Fruit fly (Drosophila melanogaster) whole organism, wandering third instar larva: Measurements from ENCODE around the gene Npc2c.

ENCODE experiments used
- CG32264 ChIP-seq: fragments of 200-800 bp; sonication (Bioruptor generic); optimal IDR thresholded peaks from 2 replicates; lab custom pipeline; 2016; ENCODE audit warnings: missing biosample characterization, missing genetic modification characterization
- CG9705 ChIP-seq: fragments of 200-800 bp; sonication (Bioruptor generic); optimal IDR thresholded peaks from 2 replicates; lab custom pipeline; 2018; ENCODE audit warnings: missing biosample characterization, mild to moderate bottlenecking, missing genetic modification characterization
- Dfd ChIP-seq: fragments of >200 bp; optimal IDR thresholded peaks from 2 replicates; lab custom pipeline; 2017; ENCODE audit warnings: missing biosample characterization, missing genetic modification characterization
- Dif ChIP-seq: fragments of 200-275, 200-300 bp; sonication (Bioruptor generic); optimal IDR thresholded peaks from 2 replicates; lab custom pipeline; 2018; ENCODE audit warnings: missing biosample characterization, missing genetic modification characterization; ENCODE audit not compliant: partially characterized antibody
- GATAd ChIP-seq: sonication (Bioruptor generic); optimal IDR thresholded peaks from 2 replicates; lab custom pipeline; 2016; ENCODE audit warnings: missing biosample characterization, missing genetic modification characterization
- HLH106 ChIP-seq: fragments of 200-800 bp; optimal IDR thresholded peaks from 3 replicates; lab custom pipeline; 2019; ENCODE audit warnings: missing biosample characterization, mild to moderate bottlenecking, missing genetic modification characterization, moderate library complexity
- Hnf4 ChIP-seq: fragments of 200-800 bp; sonication (Bioruptor generic); optimal IDR thresholded peaks from 2 replicates; lab custom pipeline; 2016; ENCODE audit warnings: missing biosample characterization, mild to moderate bottlenecking, missing genetic modification characterization
- Hr78 ChIP-seq: fragments of >200 bp; optimal IDR thresholded peaks from 2 replicates; lab custom pipeline; 2017; ENCODE audit warnings: missing biosample characterization, missing genetic modification characterization
- Hr83 ChIP-seq: fragments of 200-300 bp; sonication (Bioruptor generic); optimal IDR thresholded peaks from 2 replicates; lab custom pipeline; 2016; ENCODE audit warnings: missing biosample characterization, mild to moderate bottlenecking, missing genetic modification characterization, moderate library complexity; ENCODE audit not compliant: poor library complexity, severe bottlenecking
- Jra ChIP-seq: sonication (Bioruptor generic); optimal IDR thresholded peaks from 2 replicates; lab custom pipeline; 2016; ENCODE audit warnings: missing biosample characterization, missing genetic modification characterization
- Mio ChIP-seq: sonication (Bioruptor generic); optimal IDR thresholded peaks from 2 replicates; lab custom pipeline; 2016; ENCODE audit warnings: missing biosample characterization, missing genetic modification characterization
- Myc ChIP-seq: fragments of >200 bp; optimal IDR thresholded peaks from 2 replicates; lab custom pipeline; 2017
- N ChIP-seq: fragments of >200 bp; optimal IDR thresholded peaks from 2 replicates; lab custom pipeline; 2018; ENCODE audit warnings: missing biosample characterization, missing external identifiers, missing genetic modification characterization
- OdsH ChIP-seq: fragments of 200-800 bp; sonication (Bioruptor generic); optimal IDR thresholded peaks from 2 replicates; lab custom pipeline; 2016; ENCODE audit warnings: missing biosample characterization, mild to moderate bottlenecking, missing genetic modification characterization
- Rel ChIP-seq, 2 experiments: fragments of 200-800 bp; sonication (Bioruptor generic) in 1 of 2; optimal IDR thresholded peaks; 2 replicates in 1 of 2; 3 replicates in 1 of 2; lab custom pipeline; 2016 to 2019; ENCODE audit warnings: mild to moderate bottlenecking in 2 of 2, missing biosample characterization in 2 of 2, missing genetic modification characterization in 2 of 2, moderate library complexity in 1 of 2
- Sp1 ChIP-seq: fragments of 200-800 bp; sonication (Bioruptor generic); optimal IDR thresholded peaks from 3 replicates; lab custom pipeline; 2019; ENCODE audit warnings: missing biosample characterization, mild to moderate bottlenecking, missing genetic modification characterization, moderate library complexity
- Vsx2 ChIP-seq: fragments of 200-300, 225-300 bp; sonication (Bioruptor generic); optimal IDR thresholded peaks from 2 replicates; lab custom pipeline; 2018; ENCODE audit warnings: missing biosample characterization, missing genetic modification characterization; ENCODE audit not compliant: partially characterized antibody
- br ChIP-seq: fragments of 200-800 bp; sonication (Bioruptor generic); optimal IDR thresholded peaks from 2 replicates; lab custom pipeline; 2016; ENCODE audit warnings: missing biosample characterization, missing genetic modification characterization
- brk ChIP-seq: fragments of 200-800 bp; sonication (Bioruptor generic); optimal IDR thresholded peaks from 2 replicates; lab custom pipeline; 2016; ENCODE audit warnings: missing biosample characterization, mild to moderate bottlenecking, missing genetic modification characterization
- dl ChIP-seq, 2 experiments: fragments of 175-275, 200-275 bp in 1 of 2; fragments of 200-275 bp in 1 of 2; sonication (Bioruptor generic); optimal IDR thresholded peaks; lab custom pipeline; 2018; ENCODE audit warnings: mild to moderate bottlenecking in 2 of 2, missing biosample characterization in 2 of 2, missing genetic modification characterization in 2 of 2, moderate library complexity in 2 of 2; ENCODE audit not compliant: partially characterized antibody in 2 of 2, insufficient read depth in 1 of 2
- dmrt93B ChIP-seq: fragments of 200-800 bp; sonication (Bioruptor generic); optimal IDR thresholded peaks from 2 replicates; lab custom pipeline; 2018; ENCODE audit warnings: missing biosample characterization, mild to moderate bottlenecking, missing genetic modification characterization
- foxo ChIP-seq, 2 experiments: fragments of 200-800 bp; sonication (Bioruptor generic); optimal IDR thresholded peaks; 2 replicates in 1 of 2; 3 replicates in 1 of 2; lab custom pipeline; 2016 to 2017; ENCODE audit warnings: missing biosample characterization in 2 of 2, missing genetic modification characterization in 2 of 2
- fru ChIP-seq: fragments of 200-800 bp; sonication (Bioruptor generic); optimal IDR thresholded peaks from 3 replicates; lab custom pipeline; 2016; ENCODE audit warnings: missing biosample characterization, mild to moderate bottlenecking, missing genetic modification characterization
- h ChIP-seq: fragments of 200-800 bp; sonication (Bioruptor generic); optimal IDR thresholded peaks from 3 replicates; lab custom pipeline; 2016; ENCODE audit warnings: missing biosample characterization, mild to moderate bottlenecking, missing genetic modification characterization
- jim ChIP-seq: fragments of 175-275, 200-325 bp; sonication (Bioruptor generic); optimal IDR thresholded peaks from 2 replicates; lab custom pipeline; 2016; ENCODE audit warnings: missing biosample characterization, mild to moderate bottlenecking, missing genetic modification characterization
- lola ChIP-seq: fragments of >200 bp; optimal IDR thresholded peaks from 2 replicates; lab custom pipeline; 2017; ENCODE audit warnings: missing biosample characterization, missing genetic modification characterization
- psq ChIP-seq: fragments of 200-800 bp; sonication (Bioruptor generic); optimal IDR thresholded peaks from 3 replicates; lab custom pipeline; 2017; ENCODE audit warnings: missing biosample characterization, mild to moderate bottlenecking, missing genetic modification characterization, moderate library complexity
- rgr ChIP-seq: fragments of 200-800 bp; sonication (Bioruptor generic); optimal IDR thresholded peaks from 3 replicates; lab custom pipeline; 2016; ENCODE audit warnings: missing biosample characterization, mild to moderate bottlenecking, missing genetic modification characterization
- sv ChIP-seq: fragments of 200-800 bp; sonication (Bioruptor generic); optimal IDR thresholded peaks from 3 replicates; lab custom pipeline; 2016; ENCODE audit warnings: missing biosample characterization, missing genetic modification characterization
- tai ChIP-seq: sonication (Bioruptor generic); optimal IDR thresholded peaks from 2 replicates; lab custom pipeline; 2016; ENCODE audit warnings: missing biosample characterization, missing genetic modification characterization
- woc ChIP-seq: sonication (Bioruptor generic); optimal IDR thresholded peaks from 2 replicates; lab custom pipeline; 2016; ENCODE audit warnings: missing biosample characterization, mild to moderate bottlenecking, missing genetic modification characterization

The Npc2c gene

DNA sequence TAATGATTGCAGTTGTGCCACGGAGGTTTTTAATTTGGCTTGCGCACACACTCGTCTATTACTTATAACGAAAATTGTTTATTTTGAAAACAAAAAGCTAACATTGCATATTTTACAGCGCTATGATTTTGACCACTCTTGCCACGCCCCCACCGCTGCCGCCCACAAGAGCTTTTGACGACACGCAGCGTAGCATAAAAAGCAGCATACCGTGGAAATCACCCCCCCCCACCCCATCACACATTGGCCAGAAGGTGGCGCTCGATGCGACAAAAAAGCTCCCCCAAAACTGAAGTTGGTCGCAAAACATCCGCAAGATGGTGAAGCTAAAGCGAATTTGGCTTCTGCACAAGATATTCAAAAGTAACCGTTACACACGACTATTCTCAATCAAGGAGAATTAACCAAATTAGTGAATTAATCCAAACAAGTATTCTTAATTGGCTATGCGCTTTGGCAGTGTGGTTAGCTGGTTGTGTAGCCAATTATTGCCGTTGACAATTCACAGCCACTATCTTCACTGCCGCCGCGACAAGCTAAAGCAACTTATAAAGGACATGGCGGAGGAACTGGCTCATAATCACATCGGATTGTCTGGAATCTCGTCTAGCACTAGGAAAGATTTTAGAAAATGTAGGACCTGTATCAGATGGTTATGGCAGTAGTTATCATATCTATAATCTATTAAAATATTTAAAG lies 40.6 kb downstream of the Npc2c start:
- TF ChIP-seq Myc (lab: Kevin White, UChicago): peak; percentile 84
- no peak for TF ChIP-seq woc (GFP tag; lab: Kevin White, UChicago)
- TF ChIP-seq Sp1 (GFP tag; lab: Kevin White, UChicago): peak; percentile 14
- TF ChIP-seq Dif (GFP tag; lab: Kevin White, UChicago): peak; percentile 93
- TF ChIP-seq foxo (GFP tag; optimal IDR thresholded peaks at IDR 0.05; lab: Kevin White, UChicago): peak in 1 of 2 experiments; percentile 60
- TF ChIP-seq h (GFP tag; lab: Kevin White, UChicago): peak; percentile 47
- no peak for TF ChIP-seq brk
- TF ChIP-seq Hr83 (GFP tag; lab: Kevin White, UChicago): peak; percentile 53
- TF ChIP-seq N (GFP tag; lab: Kevin White, UChicago): peak; percentile 53
- peak; percentile 17 for TF ChIP-seq fru (GFP tag; lab: Kevin White, UChicago)
- TF ChIP-seq CG32264 (GFP tag; lab: Kevin White, UChicago): no peak
- TF ChIP-seq dl (GFP tag; optimal IDR thresholded peaks at IDR 0.05; lab: Kevin White, UChicago; ENCODE audit: insufficient read depth in 1 of 2, partially characterized antibody in 2 of 2): peak; percentile 3 to 41
- TF ChIP-seq HLH106 (tag; lab: Kevin White, UChicago): peak; percentile 28
- no peak for TF ChIP-seq CG9705 (GFP tag; lab: Kevin White, UChicago)
- no peak for TF ChIP-seq jim (GFP tag; lab: Kevin White, UChicago)

DNA sequence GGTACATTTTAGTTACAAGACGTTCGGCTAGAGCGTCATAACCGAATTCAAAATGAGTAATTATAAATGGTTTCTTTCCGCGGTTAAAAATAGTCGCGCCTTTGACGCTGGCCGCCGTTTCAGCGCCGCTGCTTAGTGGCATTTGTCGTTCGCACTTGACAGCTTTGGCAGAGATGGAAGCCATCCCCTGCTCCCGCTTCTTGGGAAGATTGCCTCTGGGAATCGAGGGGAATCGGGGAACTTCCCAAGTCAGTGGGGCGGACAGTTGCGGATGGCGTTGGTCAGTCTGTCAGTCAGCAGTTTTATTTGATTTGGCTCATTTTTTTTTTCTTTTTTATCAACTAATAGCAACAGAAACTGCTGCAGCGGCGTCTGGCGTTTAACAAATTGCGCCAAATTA lies 46.7 kb downstream of the Npc2c start:
- no peak for TF ChIP-seq Myc (lab: Kevin White, UChicago)
- TF ChIP-seq CG32264 (GFP tag; lab: Kevin White, UChicago): no peak
- no peak for TF ChIP-seq foxo (GFP tag; optimal IDR thresholded peaks at IDR 0.05; lab: Kevin White, UChicago)
- no peak for TF ChIP-seq woc (GFP tag; lab: Kevin White, UChicago)
- TF ChIP-seq jim (GFP tag; lab: Kevin White, UChicago): no peak
- no peak for TF ChIP-seq GATAd
- no peak for TF ChIP-seq rgr (GFP tag; lab: Kevin White, UChicago)
- TF ChIP-seq Hnf4 (GFP tag; lab: Kevin White, UChicago): no peak
- TF ChIP-seq sv (GFP tag; lab: Kevin White, UChicago): no peak
- TF ChIP-seq Rel (GFP tag; optimal IDR thresholded peaks at IDR 0.05; lab: Kevin White, UChicago): no peak
- TF ChIP-seq Rel (tag; optimal IDR thresholded peaks at IDR 0.05; lab: Kevin White, UChicago): no peak
- TF ChIP-seq dmrt93B (GFP tag; lab: Kevin White, UChicago): no peak
- TF ChIP-seq psq (GFP tag; lab: Kevin White, UChicago): no peak
- TF ChIP-seq brk: no peak
- no peak for TF ChIP-seq Dfd (GFP tag; lab: Kevin White, UChicago)
- no peak for TF ChIP-seq tai (GFP tag; lab: Kevin White, UChicago)
- no peak for TF ChIP-seq h (GFP tag; lab: Kevin White, UChicago)

dm6 chr3R:10108289-10108928 lies 48.4 kb downstream of the Npc2c start:
- TF ChIP-seq Hr78: no peak
- peak; percentile 58 for TF ChIP-seq N (GFP tag; lab: Kevin White, UChicago)

DNA sequence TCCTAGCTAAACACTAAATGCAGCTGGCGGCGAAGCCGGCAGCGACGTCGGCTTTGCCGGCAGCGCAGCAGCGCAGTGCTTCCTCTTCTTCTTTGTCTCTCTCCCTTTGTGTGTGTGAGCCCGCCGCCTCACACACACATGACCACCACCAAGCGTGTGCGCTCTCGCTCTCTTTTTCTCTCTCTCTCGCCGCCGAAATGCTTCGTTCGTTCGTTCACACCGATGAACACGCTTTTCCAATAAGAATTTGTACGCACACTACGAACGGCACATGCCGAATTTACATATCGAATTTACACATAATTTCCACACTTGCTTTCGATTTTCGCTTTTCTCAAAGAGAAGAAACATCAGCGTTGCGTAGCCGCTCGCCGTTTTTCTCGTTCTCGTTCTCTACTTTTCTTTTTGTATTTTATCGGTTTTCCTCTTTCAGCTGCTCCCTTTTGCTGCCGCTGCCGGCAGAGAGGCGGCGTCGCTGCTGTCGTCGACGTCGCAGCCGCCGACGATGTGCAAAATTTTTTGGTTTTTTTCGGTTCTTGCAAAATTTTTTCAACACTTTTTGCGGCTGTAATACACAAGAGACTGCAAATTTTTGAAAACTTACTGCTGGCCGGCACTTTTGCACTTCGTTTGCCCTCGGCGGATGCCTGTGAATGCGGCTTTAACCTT lies 49.3 kb downstream of the Npc2c start:
- TF ChIP-seq rgr (GFP tag; lab: Kevin White, UChicago) (no peak), Jra (GFP tag; lab: Kevin White, UChicago) (no peak), Dfd (GFP tag; lab: Kevin White, UChicago) (no peak), dl (GFP tag; optimal IDR thresholded peaks at IDR 0.05; lab: Kevin White, UChicago; ENCODE audit: insufficient read depth in 1 of 2, partially characterized antibody in 2 of 2) (peak in 1 of 2 experiments; percentile 79), fru (GFP tag; lab: Kevin White, UChicago) (no peak), Hr78 (no peak), N (GFP tag; lab: Kevin White, UChicago) (peak; percentile 80), br (GFP tag; lab: Kevin White, UChicago) (no peak), Dif (GFP tag; lab: Kevin White, UChicago) (peak; percentile 91), Hnf4 (GFP tag; lab: Kevin White, UChicago) (no peak), h (GFP tag; lab: Kevin White, UChicago) (no peak), Mio (no peak), Sp1 (GFP tag; lab: Kevin White, UChicago) (no peak), Vsx2 (GFP tag; lab: Kevin White, UChicago) (no peak), lola (GFP tag; lab: Kevin White, UChicago) (no peak), OdsH (GFP tag; lab: Kevin White, UChicago) (no peak)
